Fruit fly (Drosophila melanogaster): ENCODE results near the gene Atac1.

Atac1 gene

DNA sequence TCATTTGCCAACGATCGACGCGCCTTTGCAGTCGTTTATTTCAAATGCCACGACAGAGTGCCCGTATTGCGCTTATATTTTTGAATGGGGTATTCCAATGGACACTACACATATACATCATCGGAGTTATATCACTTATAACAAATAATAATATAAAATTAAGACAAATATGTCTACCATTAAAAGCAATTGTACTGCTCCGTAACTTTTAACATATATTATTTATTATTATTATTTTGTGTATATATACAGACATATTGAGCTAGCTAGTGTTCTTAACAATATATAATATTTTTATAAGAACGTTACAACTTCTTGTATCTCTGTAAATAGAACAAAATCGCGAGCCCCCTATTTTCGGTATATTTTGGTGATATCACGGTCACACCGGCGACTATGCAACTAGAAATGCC is 3.9 kb upstream of the Atac1 start, which contains the start of the genes sip2 and Coprox (continued):
- TF ChIP-seq HLH4C (GFP tag; IDR thresholded peaks at IDR 0.05; ENCODE audit: partially characterized antibody) (no peak), chinmo (GFP tag; IDR thresholded peaks at IDR 0.05; ENCODE audit: partially characterized antibody) (0 out of 4 replicates have a peak, but pooled peaks have one; percentile 22), CG4424 (GFP tag; optimal IDR thresholded peaks at IDR 0.05) (peak; percentile 38), dysf (GFP tag; IDR thresholded peaks at IDR 0.05) (peak; percentile 65), NC2β (GFP tag; optimal IDR thresholded peaks at IDR 0.05) (no peak), Pdp1 (GFP tag; optimal IDR thresholded peaks at IDR 0.05) (peak in 1 of 2 experiments; percentile 49), mld (GFP tag; IDR thresholded peaks at IDR 0.05; ENCODE audit: partially characterized antibody) (no peak), HLH54F (GFP tag; optimal IDR thresholded peaks at IDR 0.05) (no peak), dpn (GFP tag; optimal IDR thresholded peaks at IDR 0.05) (peak in 1 of 2 experiments; percentile 71), ssp (GFP tag; IDR thresholded peaks at IDR 0.05) (peak; percentile 65; the same call in 1 of the 2 replicates), tna (GFP tag; IDR thresholded peaks at IDR 0.05; ENCODE audit: partially characterized antibody) (no peak), D19B (GFP tag; optimal IDR thresholded peaks at IDR 0.05) (peak; percentile 31), CG1024 (GFP tag; IDR thresholded peaks at IDR 0.05) (no peak), Nf-YA (GFP tag; IDR thresholded peaks at IDR 0.05) (no peak), CG10366 (GFP tag; IDR thresholded peaks at IDR 0.05) (peak; percentile 39; the same call in 1 of the 2 replicates), CG12155 (GFP tag; optimal IDR thresholded peaks at IDR 0.05) (peak; percentile 54), CG13287 (GFP tag; IDR thresholded peaks at IDR 0.05; ENCODE audit: partially characterized antibody) (no peak), insv (GFP tag; optimal IDR thresholded peaks at IDR 0.05) (peak in 1 of 2 experiments; percentile 27), C15 (GFP tag; IDR thresholded peaks at IDR 0.05) (no peak), trh (GFP tag; optimal IDR thresholded peaks at IDR 0.05) (no peak), gt (GFP tag; IDR thresholded peaks at IDR 0.05) (no peak), D19A (tag; optimal IDR thresholded peaks at IDR 0.05) (peak; percentile 37), Asciz (GFP tag; optimal IDR thresholded peaks at IDR 0.05) (no peak), salm (tag; optimal IDR thresholded peaks at IDR 0.05) (peak; percentile 37), CG30020 (tag; optimal IDR thresholded peaks at IDR 0.05) (peak; percentile 93), CG30403 (GFP tag; optimal IDR thresholded peaks at IDR 0.05) (peak; percentile 71), CG12071 (GFP tag; optimal IDR thresholded peaks at IDR 0.05) (no peak), CG14860 (GFP tag; IDR thresholded peaks at IDR 0.05; ENCODE audit: partially characterized antibody) (no peak), Atf3 (GFP tag; optimal IDR thresholded peaks at IDR 0.05) (no peak), CG6791 (GFP tag; IDR thresholded peaks at IDR 0.05; ENCODE audit: partially characterized antibody) (no peak), CG5953 (GFP tag; IDR thresholded peaks at IDR 0.05) (no peak), CG12219 (GFP tag; optimal IDR thresholded peaks at IDR 0.05) (peak; percentile 11), CG17361 (GFP tag; IDR thresholded peaks at IDR 0.05) (peak; percentile 89), ewg (GFP tag; optimal IDR thresholded peaks at IDR 0.05) (peak; percentile 27), Spps (tag; optimal IDR thresholded peaks at IDR 0.05) (peak; percentile 52), lab (GFP tag; optimal IDR thresholded peaks at IDR 0.05) (no peak), row (GFP tag; IDR thresholded peaks at IDR 0.05) (peak; percentile 84), CG9215 (GFP tag; IDR thresholded peaks at IDR 0.05) (peak; percentile 46), rib (GFP tag; IDR thresholded peaks at IDR 0.05) (peak; percentile 50; the same call in 1 of the 2 replicates), CG6689 (GFP tag; IDR thresholded peaks at IDR 0.05) (peak; percentile 69), odd (GFP tag; optimal IDR thresholded peaks at IDR 0.05) (no peak), CG2116 (GFP tag; optimal IDR thresholded peaks at IDR 0.05) (peak; percentile 62), yki (optimal IDR thresholded peaks at IDR 0.05) (no peak), CG18476 (GFP tag; optimal IDR thresholded peaks at IDR 0.05) (no peak), CG9932 (GFP tag; IDR thresholded peaks at IDR 0.05) (peak; percentile 71), sens-2 (GFP tag; IDR thresholded peaks at IDR 0.05) (no peak), Doc2 (GFP tag; IDR thresholded peaks at IDR 0.05) (no peak), Meics (GFP tag; optimal IDR thresholded peaks at IDR 0.05) (peak; percentile 79), Bdp1 (GFP tag; optimal IDR thresholded peaks at IDR 0.05) (no peak), CG7357 (GFP tag; IDR thresholded peaks at IDR 0.05) (no peak), Ets97D (GFP tag; optimal IDR thresholded peaks at IDR 0.05) (no peak)
